Worm (Caenorhabditis elegans) whole organism, L3 larva: ENCODE measurements around the gene coel-1.

Experiments used
- ama-1 ChIP-seq: fragments of 150-350 bp; optimal IDR thresholded peaks from 2 replicates; lab custom pipeline; 2018
- ceh-16 ChIP-seq: sonication (generic microtip); optimal IDR thresholded peaks from 2 replicates; lab custom pipeline; 2017; ENCODE audit warnings: missing biosample characterization, missing genetic modification characterization
- daf-12 ChIP-seq: fragments of 150-350 bp; optimal IDR thresholded peaks from 2 replicates; lab custom pipeline; 2014; ENCODE audit warnings: missing biosample characterization, missing genetic modification reagents, missing genetic modification characterization
- egl-27 ChIP-seq: sonication (generic microtip); optimal IDR thresholded peaks from 4 replicates; lab custom pipeline; 2017; ENCODE audit warnings: missing biosample characterization, missing genetic modification reagents, missing genetic modification characterization
- elt-2 ChIP-seq: sonication (generic microtip); optimal IDR thresholded peaks from 2 replicates; lab custom pipeline; 2016; ENCODE audit warnings: missing genetic modification reagents, mild to moderate bottlenecking, missing genetic modification characterization, missing compliant biosample characterization
- eor-1 ChIP-seq, 2 experiments: fragments of 150-350 bp; optimal IDR thresholded peaks; 2 replicates each; lab custom pipeline; 2014 to 2018; ENCODE audit warnings: missing biosample characterization in 2 of 2, missing genetic modification characterization in 2 of 2
- fos-1 ChIP-seq: fragments of 150-350 bp; optimal IDR thresholded peaks from 2 replicates; lab custom pipeline; 2014; ENCODE audit warnings: missing biosample characterization, missing genetic modification characterization
- lin-39 ChIP-seq: fragments of 150-350 bp; optimal IDR thresholded peaks from 2 replicates; lab custom pipeline; 2018; ENCODE audit warnings: missing biosample characterization, missing genetic modification reagents, missing genetic modification characterization
- nfya-1 ChIP-seq: sonication (generic microtip); optimal IDR thresholded peaks from 2 replicates; lab custom pipeline; 2017; ENCODE audit warnings: missing genetic modification characterization, mild to moderate bottlenecking, missing compliant biosample characterization, antibody characterized with exemption, moderate library complexity; ENCODE audit not compliant: insufficient read depth
- nhr-11 ChIP-seq: fragments of 150-350 bp; optimal IDR thresholded peaks from 2 replicates; lab custom pipeline; 2014; ENCODE audit warnings: missing biosample characterization, missing genetic modification characterization
- nhr-12 ChIP-seq: fragments of 150-350 bp; optimal IDR thresholded peaks from 2 replicates; lab custom pipeline; 2014; ENCODE audit warnings: missing biosample characterization, missing genetic modification characterization
- nhr-237 ChIP-seq: fragments of 150-350 bp; optimal IDR thresholded peaks from 2 replicates; lab custom pipeline; 2014; ENCODE audit warnings: missing biosample characterization, missing genetic modification characterization
- nhr-76 ChIP-seq: fragments of 150-350 bp; sonication (generic microtip); optimal IDR thresholded peaks from 5 replicates; lab custom pipeline; 2014; ENCODE audit warnings: missing biosample characterization, missing genetic modification characterization
- unc-62 ChIP-seq: fragments of 150-350 bp; sonication (generic microtip); optimal IDR thresholded peaks from 4 replicates; lab custom pipeline; 2014; ENCODE audit warnings: missing biosample characterization, missing genetic modification reagents, missing genetic modification characterization

ce11 chrX:4260297-4260696, 5.2 kb upstream of the coel-1 start, which contains the start of gene C52B9.4:
- TF ChIP-seq eor-1 (tag; optimal IDR thresholded peaks at IDR 0.05; lab: Kevin White, UChicago): no peak
- TF ChIP-seq ceh-16: no peak
- no peak for TF ChIP-seq nhr-12 (tag; lab: Kevin White, UChicago)
- TF ChIP-seq nfya-1: peak; percentile 63
- no peak for TF ChIP-seq nhr-11
- no peak for TF ChIP-seq fos-1
- no peak for TF ChIP-seq lin-39
- no peak for TF ChIP-seq ama-1 (lab: Kevin White, UChicago)
- no peak for TF ChIP-seq nhr-76 (tag; lab: Kevin White, UChicago)
- TF ChIP-seq egl-27 (tag; lab: Kevin White, UChicago): no peak
- TF ChIP-seq daf-12: no peak
- peak; percentile 37 for TF ChIP-seq elt-2 (tag; lab: Kevin White, UChicago)
- TF ChIP-seq nhr-237 (tag; lab: Kevin White, UChicago): no peak
- TF ChIP-seq unc-62: no peak
